Worm (Caenorhabditis elegans): ENCODE results near the gene abl-1.
A peak's percentile ranks its signal among the peaks of the same experiment; 100 is the strongest.

- TF ChIP-seq spr-3 (GFP tag; optimal IDR thresholded peaks at IDR 0.05) (no peak), unc-39 (tag; optimal IDR thresholded peaks at IDR 0.05) (no peak), unc-62 (GFP tag; optimal IDR thresholded peaks at IDR 0.05 in 1 of 2) (peak in 1 of 2 experiments; percentile 99), unc-62 (tag; optimal IDR thresholded peaks at IDR 0.05) (no peak), rbr-2 (tag; optimal IDR thresholded peaks at IDR 0.05) (peak; percentile 93), mes-2 (tag; optimal IDR thresholded peaks at IDR 0.05; ENCODE audit: poor library complexity, severe bottlenecking) (peak; percentile 55), fkh-10 (GFP tag; optimal IDR thresholded peaks at IDR 0.05) (peak; percentile 22), daf-19 (GFP tag; conservative IDR thresholded peaks at IDR 0.05) (no peak), ceh-82 (tag; optimal IDR thresholded peaks at IDR 0.05) (no peak), lim-7 (GFP tag; IDR thresholded peaks at IDR 0.05) (peak; percentile 62; the same call in 1 of the 2 replicates), zag-1 (tag; optimal IDR thresholded peaks at IDR 0.05) (peak; percentile 21), snpc-4 (tag; optimal IDR thresholded peaks at IDR 0.05) (no peak), lir-3 (tag; optimal IDR thresholded peaks at IDR 0.05) (peak; percentile 24)
Observed at ce11 chrX:10637048-10637928, 13.3 kb upstream of the abl-1 start.

Data from whole organism, L4 larva.